Fruit fly (Drosophila melanogaster) whole organism, embryonic: ENCODE results near the gene CG7564.

ENCODE experiments used
- C15 ChIP-seq: fragments of 200-800 bp; sonication (Bioruptor generic); IDR thresholded peaks from 3 replicates; pipeline ENCODE4 v1.3.6; 2022; ENCODE audit warnings: missing biosample characterization, missing genetic modification characterization
- CG10321 ChIP-seq: fragments of 200-800 bp; sonication (Bioruptor generic); IDR thresholded peaks from 2 replicates; pipeline ENCODE4 v1.3.6; 2022; ENCODE audit warnings: missing biosample characterization, missing genetic modification characterization
- CG10565 ChIP-seq: fragments of 200-800 bp; sonication (Bioruptor generic); optimal IDR thresholded peaks from 3 replicates; lab custom pipeline; 2016; ENCODE audit warnings: missing biosample characterization, mild to moderate bottlenecking, missing genetic modification characterization
- CG11504 ChIP-seq: fragments of 200-800 bp; sonication (Bioruptor generic); optimal IDR thresholded peaks from 3 replicates; lab custom pipeline; 2019; ENCODE audit warnings: missing biosample characterization, mild to moderate bottlenecking, missing genetic modification characterization, moderate library complexity
- CG13287 ChIP-seq: fragments of 200-800 bp; sonication (Bioruptor generic); IDR thresholded peaks from 2 replicates; pipeline ENCODE4 v1.3.6; 2022; ENCODE audit warnings: missing biosample characterization, missing genetic modification characterization; ENCODE audit not compliant: partially characterized antibody
- CG1529 ChIP-seq: fragments of 200-800 bp; sonication (Bioruptor generic); optimal IDR thresholded peaks from 3 replicates; lab custom pipeline; 2018; ENCODE audit warnings: missing biosample characterization, missing genetic modification characterization
- CG15479 ChIP-seq: fragments of 200-800 bp; sonication (Bioruptor generic); optimal IDR thresholded peaks from 3 replicates; lab custom pipeline; 2019; ENCODE audit warnings: missing biosample characterization, mild to moderate bottlenecking, missing genetic modification characterization, moderate library complexity
- CG15601 ChIP-seq: fragments of 200-800 bp; sonication (Bioruptor generic); optimal IDR thresholded peaks from 3 replicates; lab custom pipeline; 2019; ENCODE audit warnings: missing biosample characterization, mild to moderate bottlenecking, missing genetic modification characterization, moderate library complexity
- CG1603 ChIP-seq: fragments of 200-800 bp; sonication (Bioruptor generic); optimal IDR thresholded peaks from 2 replicates; lab custom pipeline; 2019; ENCODE audit warnings: missing biosample characterization, mild to moderate bottlenecking, missing genetic modification characterization, moderate library complexity
- CG17829 ChIP-seq: fragments of 200-800 bp; optimal IDR thresholded peaks from 2 replicates; lab custom pipeline; 2019; ENCODE audit warnings: missing biosample characterization, mild to moderate bottlenecking, missing genetic modification characterization, moderate library complexity
- CG18011 ChIP-seq: fragments of 200-800 bp; sonication (Bioruptor generic); optimal IDR thresholded peaks from 2 replicates; lab custom pipeline; 2017; ENCODE audit warnings: missing biosample characterization, missing genetic modification characterization, mild to moderate bottlenecking, moderate library complexity, missing genotype
- CG18262 ChIP-seq: fragments of 200-800 bp; optimal IDR thresholded peaks from 3 replicates; lab custom pipeline; 2019; ENCODE audit warnings: missing biosample characterization, mild to moderate bottlenecking, missing genetic modification characterization, moderate library complexity
- CG1832 ChIP-seq: fragments of 200-800 bp; sonication (Bioruptor generic); optimal IDR thresholded peaks from 2 replicates; lab custom pipeline; 2017; ENCODE audit warnings: missing biosample characterization, mild to moderate bottlenecking, missing genetic modification characterization, inconsistent platforms
- CG18619 ChIP-seq: fragments of 200-800 bp; sonication (Bioruptor generic); optimal IDR thresholded peaks from 3 replicates; lab custom pipeline; 2017; ENCODE audit warnings: missing biosample characterization, mild to moderate bottlenecking, missing genetic modification characterization
- CG32532 ChIP-seq: fragments of 200-800 bp; sonication (Bioruptor generic); IDR thresholded peaks from 2 replicates; pipeline ENCODE4 v1.3.6; 2022; ENCODE audit warnings: missing biosample characterization, missing genetic modification characterization
- CG42726 ChIP-seq: fragments of 200-800 bp; sonication (Bioruptor generic); IDR thresholded peaks from 2 replicates; pipeline ENCODE4 v1.3.6; 2022; ENCODE audit warnings: missing biosample characterization, missing genetic modification characterization; ENCODE audit not compliant: partially characterized antibody
- CG4424 ChIP-seq: fragments of 200-800 bp; sonication (Bioruptor generic); optimal IDR thresholded peaks from 3 replicates; lab custom pipeline; 2016; ENCODE audit warnings: missing biosample characterization, missing genetic modification characterization
- CG6175 ChIP-seq: fragments of 200-800 bp; sonication (Bioruptor generic); IDR thresholded peaks from 3 replicates; pipeline ENCODE4 v1.3.6; 2022; ENCODE audit warnings: missing biosample characterization, missing genetic modification characterization
- CG6272 ChIP-seq: fragments of 200-800 bp; sonication (Bioruptor generic); IDR thresholded peaks from 2 replicates; pipeline ENCODE4 v1.3.6; 2022; ENCODE audit warnings: missing biosample characterization, missing genetic modification characterization
- CG7556 ChIP-seq: fragments of 200-800 bp; sonication (Bioruptor generic); optimal IDR thresholded peaks from 2 replicates; lab custom pipeline; 2017; ENCODE audit warnings: missing biosample characterization, mild to moderate bottlenecking, missing genetic modification characterization
- CG8478 ChIP-seq: fragments of >200 bp; optimal IDR thresholded peaks from 2 replicates; lab custom pipeline; 2018
- Drgx ChIP-seq: fragments of 200-800 bp; sonication (Bioruptor generic); IDR thresholded peaks from 2 replicates; pipeline ENCODE4 v1.3.6; 2022; ENCODE audit warnings: missing biosample characterization, missing genetic modification characterization
- Ets65A ChIP-seq: fragments of 200-800 bp; sonication (Bioruptor generic); peaks from one replicate; lab custom pipeline; 2016; ENCODE audit warnings: missing biosample characterization, missing genetic modification characterization
- Fer1 ChIP-seq: fragments of 200-800 bp; sonication (Bioruptor generic); optimal IDR thresholded peaks from 2 replicates; lab custom pipeline; 2017; ENCODE audit warnings: missing biosample characterization, mild to moderate bottlenecking, missing genetic modification characterization
- Fer3 ChIP-seq: fragments of 200-800 bp; sonication (Bioruptor generic); optimal IDR thresholded peaks from 2 replicates; lab custom pipeline; 2018; ENCODE audit warnings: missing biosample characterization, mild to moderate bottlenecking, missing genetic modification characterization, moderate library complexity
- MESR4 ChIP-seq: fragments of 200-800 bp; sonication (Bioruptor generic); optimal IDR thresholded peaks from 2 replicates; lab custom pipeline; 2018; ENCODE audit warnings: missing biosample characterization, mild to moderate bottlenecking, missing genetic modification characterization, moderate library complexity
- Max ChIP-seq: fragments of 200-800 bp; sonication (Bioruptor generic); optimal IDR thresholded peaks from 2 replicates; lab custom pipeline; 2016; ENCODE audit warnings: missing biosample characterization, mild to moderate bottlenecking, missing genetic modification characterization
- Sry-δ ChIP-seq: fragments of 200-800 bp; sonication (Bioruptor generic); optimal IDR thresholded peaks from 2 replicates; lab custom pipeline; 2016; ENCODE audit warnings: missing biosample characterization, missing genetic modification characterization
- YL-1 ChIP-seq: fragments of 200-800 bp; sonication (Bioruptor generic); optimal IDR thresholded peaks from 3 replicates; lab custom pipeline; 2017; ENCODE audit warnings: missing biosample characterization, mild to moderate bottlenecking, missing genetic modification characterization
- chinmo ChIP-seq: fragments of 200-800 bp; sonication (Bioruptor generic); IDR thresholded peaks from 4 replicates; pipeline ENCODE4 v1.3.6; 2022; ENCODE audit warnings: missing biosample characterization, missing genetic modification characterization; ENCODE audit not compliant: partially characterized antibody
- croc ChIP-seq: fragments of 200-800 bp; sonication (Bioruptor generic); conservative IDR thresholded peaks from 3 replicates; pipeline ENCODE4 v1.3.6; 2022; ENCODE audit warnings: missing biosample characterization, missing genetic modification characterization
- emc ChIP-seq: fragments of 200-800 bp; sonication (Bioruptor generic); optimal IDR thresholded peaks from 2 replicates; lab custom pipeline; 2016; ENCODE audit warnings: missing biosample characterization, missing genetic modification characterization
- eve ChIP-seq, 2 experiments: fragments of >200 bp; optimal IDR thresholded peaks; 2 replicates each; lab custom pipeline; 2017; ENCODE audit warnings: missing biosample characterization in 2 of 2, missing genetic modification characterization in 2 of 2
- eyg ChIP-seq: fragments of 200-800 bp; sonication (Bioruptor generic); optimal IDR thresholded peaks from 3 replicates; lab custom pipeline; 2016; ENCODE audit warnings: missing biosample characterization, missing genetic modification characterization
- gcm ChIP-seq: fragments of 200-800 bp; sonication (Bioruptor generic); optimal IDR thresholded peaks from 2 replicates; lab custom pipeline; 2019; ENCODE audit warnings: missing biosample characterization, mild to moderate bottlenecking, missing genetic modification characterization, moderate library complexity
- gem ChIP-seq: fragments of 200-800 bp; sonication (Bioruptor generic); optimal IDR thresholded peaks from 2 replicates; lab custom pipeline; 2019; ENCODE audit warnings: missing biosample characterization, mild to moderate bottlenecking, missing genetic modification characterization, moderate library complexity
- hb ChIP-seq: fragments of 200-800 bp; sonication (Bioruptor generic); IDR thresholded peaks from 3 replicates; pipeline ENCODE4 v1.3.6; 2022; ENCODE audit warnings: missing biosample characterization, missing genetic modification characterization; ENCODE audit not compliant: partially characterized antibody
- her ChIP-seq: fragments of 200-800 bp; sonication (Bioruptor generic); optimal IDR thresholded peaks from 2 replicates; lab custom pipeline; 2016; ENCODE audit warnings: missing biosample characterization, missing genetic modification characterization
- jumu ChIP-seq: fragments of 200-800 bp; sonication (Bioruptor generic); optimal IDR thresholded peaks from 3 replicates; lab custom pipeline; 2016; ENCODE audit warnings: missing biosample characterization, missing genetic modification characterization
- kni ChIP-seq: fragments of 200-800 bp; sonication (Bioruptor generic); optimal IDR thresholded peaks from 3 replicates; lab custom pipeline; 2017; ENCODE audit warnings: mild to moderate bottlenecking, missing biosample characterization, missing genetic modification reagents, missing genetic modification characterization
- luna ChIP-seq: fragments of 200-800 bp; sonication (Bioruptor generic); optimal IDR thresholded peaks from 2 replicates; lab custom pipeline; 2016; ENCODE audit warnings: missing biosample characterization, missing genetic modification characterization
- org-1 ChIP-seq: fragments of 200-800 bp; sonication (Bioruptor generic); optimal IDR thresholded peaks from 2 replicates; lab custom pipeline; 2017; ENCODE audit warnings: missing biosample characterization, missing genetic modification characterization
- peb ChIP-seq: fragments of 200-800 bp; sonication (Bioruptor generic); IDR thresholded peaks from 2 replicates; pipeline ENCODE4 v1.3.6; 2022; ENCODE audit warnings: missing biosample characterization, missing genetic modification characterization
- pzg ChIP-seq: fragments of 200-800 bp; sonication (Bioruptor generic); optimal IDR thresholded peaks from 3 replicates; lab custom pipeline; 2018; ENCODE audit warnings: missing biosample characterization, mild to moderate bottlenecking, missing genetic modification characterization, moderate library complexity
- repo ChIP-seq: fragments of 200-800 bp; sonication (Bioruptor generic); optimal IDR thresholded peaks from 2 replicates; lab custom pipeline; 2016; ENCODE audit warnings: missing biosample characterization, missing genetic modification characterization
- sd ChIP-seq: fragments of 200-800 bp; sonication (Bioruptor generic); optimal IDR thresholded peaks from 3 replicates; lab custom pipeline; 2018; ENCODE audit warnings: missing biosample characterization, mild to moderate bottlenecking, missing genetic modification characterization, moderate library complexity
- shn ChIP-seq: fragments of 200-800 bp; sonication (Bioruptor generic); optimal IDR thresholded peaks from 3 replicates; lab custom pipeline; 2016; ENCODE audit warnings: missing biosample characterization, missing genetic modification characterization
- slbo ChIP-seq: fragments of 200-800 bp; sonication (Bioruptor generic); IDR thresholded peaks from 2 replicates; pipeline ENCODE4 v1.3.6; 2022; ENCODE audit warnings: missing biosample characterization, missing genetic modification characterization
- slou ChIP-seq: fragments of 200-800 bp; sonication (Bioruptor generic); optimal IDR thresholded peaks from 3 replicates; lab custom pipeline; 2016; ENCODE audit warnings: missing biosample characterization, missing genetic modification characterization
- trem ChIP-seq: fragments of 200-800 bp; optimal IDR thresholded peaks from 3 replicates; lab custom pipeline; 2019; ENCODE audit warnings: missing biosample characterization, mild to moderate bottlenecking, missing genetic modification characterization, moderate library complexity
- unc-4 ChIP-seq: fragments of 200-800 bp; sonication (Bioruptor generic); IDR thresholded peaks from 2 replicates; pipeline ENCODE4 v1.3.6; 2022; ENCODE audit warnings: missing biosample characterization, missing genetic modification characterization; ENCODE audit not compliant: partially characterized antibody
- usp ChIP-seq: fragments of >200 bp; optimal IDR thresholded peaks from 2 replicates; lab custom pipeline; 2017; ENCODE audit warnings: missing biosample characterization, missing genetic modification characterization

Gene CG7564

DNA sequence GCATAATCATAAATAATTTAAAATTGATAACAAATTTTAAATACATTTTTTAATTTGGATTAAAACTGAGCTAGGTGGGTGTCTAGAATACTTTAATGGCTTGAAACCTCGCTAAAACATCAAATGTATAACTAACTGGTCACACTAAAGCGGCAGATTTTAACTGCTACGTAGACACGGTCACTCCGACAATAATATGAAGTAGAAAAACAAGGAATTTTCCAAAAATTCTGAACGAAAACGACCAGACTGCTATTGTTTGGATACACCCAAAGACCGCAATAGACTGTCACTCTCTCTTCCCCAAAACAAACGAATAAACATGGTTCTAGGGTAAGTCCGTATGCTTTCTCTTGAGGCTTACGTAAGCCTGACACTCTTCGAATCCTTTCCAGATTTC is 48.3 kb upstream of the CG7564 start, which contains the start of gene QIL1 (continued):
- no peak for TF ChIP-seq CG1529 (GFP tag; lab: Kevin White, UChicago)
- TF ChIP-seq hb = no peak
- TF ChIP-seq CG10321 (GFP tag; lab: Robert Waterston, UW) = no peak
- TF ChIP-seq Drgx (GFP tag; lab: Robert Waterston, UW) = no peak
- TF ChIP-seq CG15479 (GFP tag; lab: Kevin White, UChicago) = no peak
- TF ChIP-seq Fer3 (tag; lab: Kevin White, UChicago) = no peak
- TF ChIP-seq Fer1 (GFP tag; lab: Kevin White, UChicago) = no peak
- TF ChIP-seq CG32532 (GFP tag; lab: Robert Waterston, UW) = no peak
- TF ChIP-seq MESR4 (GFP tag; lab: Kevin White, UChicago) = peak; percentile 94
- no peak for TF ChIP-seq kni (GFP tag; lab: Kevin White, UChicago)
- TF ChIP-seq CG8478 = no peak
- TF ChIP-seq CG18262 (tag; lab: Kevin White, UChicago) = no peak
- TF ChIP-seq peb (GFP tag; lab: Robert Waterston, UW) = no peak
- no peak for TF ChIP-seq Max (GFP tag; lab: Kevin White, UChicago)
- peak; percentile 30 for TF ChIP-seq CG17829
- no peak for TF ChIP-seq CG10565 (GFP tag; lab: Kevin White, UChicago)
- no peak for TF ChIP-seq eyg
- TF ChIP-seq gcm (GFP tag; lab: Kevin White, UChicago) = no peak
- peak; percentile 90 for TF ChIP-seq pzg (GFP tag; lab: Kevin White, UChicago)
- no peak for TF ChIP-seq emc (GFP tag; lab: Kevin White, UChicago)
- peak; percentile 52 for TF ChIP-seq sd (tag; lab: Kevin White, UChicago)
- no peak for TF ChIP-seq eve (GFP tag; optimal IDR thresholded peaks at IDR 0.05; lab: Kevin White, UChicago)
- no peak for TF ChIP-seq CG18619 (GFP tag; lab: Kevin White, UChicago)
- TF ChIP-seq CG42726 (GFP tag; lab: Robert Waterston, UW) = no peak
- TF ChIP-seq CG11504 = peak; percentile 35
- TF ChIP-seq org-1 (GFP tag; lab: Kevin White, UChicago) = no peak
- no peak for TF ChIP-seq slbo
- TF ChIP-seq chinmo (GFP tag; lab: Robert Waterston, UW) = no peak
- no peak for TF ChIP-seq shn (GFP tag; lab: Kevin White, UChicago)
- no peak for TF ChIP-seq CG7556 (GFP tag; lab: Kevin White, UChicago)
- TF ChIP-seq repo (GFP tag; lab: Kevin White, UChicago) = no peak
- TF ChIP-seq CG6175 (GFP tag; lab: Robert Waterston, UW) = no peak
- TF ChIP-seq usp = no peak
- peak; percentile 66 for TF ChIP-seq CG1603 (tag; lab: Kevin White, UChicago)
- TF ChIP-seq jumu = no peak
- TF ChIP-seq CG18011 (GFP tag; lab: Kevin White, UChicago) = no peak
- TF ChIP-seq trem = peak; percentile 77
- no peak for TF ChIP-seq her
- TF ChIP-seq CG1832 (GFP tag; lab: Kevin White, UChicago) = no peak
- peak; percentile 71 for TF ChIP-seq YL-1 (GFP tag; lab: Kevin White, UChicago)
- no peak for TF ChIP-seq slou (GFP tag; lab: Kevin White, UChicago)
- TF ChIP-seq unc-4 (GFP tag; lab: Robert Waterston, UW) = no peak
- no peak for TF ChIP-seq luna (GFP tag; lab: Kevin White, UChicago)
- peak; percentile 35 for TF ChIP-seq CG15601
- TF ChIP-seq CG6272 (GFP tag; lab: Robert Waterston, UW) = no peak
- TF ChIP-seq Sry-δ = peak; percentile 31
- no peak for TF ChIP-seq C15 (GFP tag; lab: Robert Waterston, UW)
- peak; percentile 16 for TF ChIP-seq gem (tag; lab: Kevin White, UChicago)
- no peak for TF ChIP-seq croc (GFP tag; lab: Robert Waterston, UW)
- TF ChIP-seq CG13287 (GFP tag; lab: Robert Waterston, UW) = peak; percentile 37; the same call in 1 of the 2 replicates
- no peak for TF ChIP-seq CG4424 (GFP tag; lab: Kevin White, UChicago)
- no peak for TF ChIP-seq Ets65A (GFP tag; lab: Kevin White, UChicago)
